Fruit fly (Drosophila melanogaster) whole organism, embryonic: ENCODE data around the gene Dmtn.

Source experiments
- Ada2b ChIP-seq: fragments of 200-800 bp; sonication (Bioruptor generic); IDR thresholded peaks from 2 replicates; pipeline ENCODE4 v1.3.6; 2022; ENCODE audit warnings: missing biosample characterization, missing genetic modification characterization
- Bdp1 ChIP-seq: fragments of 200-800 bp; sonication (Bioruptor generic); optimal IDR thresholded peaks from 3 replicates; lab custom pipeline; 2016; ENCODE audit warnings: missing biosample characterization, missing genetic modification characterization
- CG10366 ChIP-seq: fragments of 200-800 bp; sonication (Bioruptor generic); IDR thresholded peaks from 2 replicates; pipeline ENCODE4 v1.3.6; 2022; ENCODE audit warnings: missing biosample characterization, missing genetic modification characterization
- CG12769 ChIP-seq: fragments of 200-800 bp; sonication (Bioruptor generic); optimal IDR thresholded peaks from 2 replicates; lab custom pipeline; 2019; ENCODE audit warnings: missing biosample characterization, mild to moderate bottlenecking, missing genetic modification characterization, moderate library complexity
- CG12942 ChIP-seq: fragments of 200-800 bp; sonication (Bioruptor generic); optimal IDR thresholded peaks from 3 replicates; lab custom pipeline; 2016; ENCODE audit warnings: missing biosample characterization, missing genetic modification characterization
- CG15479 ChIP-seq: fragments of 200-800 bp; sonication (Bioruptor generic); optimal IDR thresholded peaks from 3 replicates; lab custom pipeline; 2019; ENCODE audit warnings: missing biosample characterization, mild to moderate bottlenecking, missing genetic modification characterization, moderate library complexity
- CG1603 ChIP-seq: fragments of 200-800 bp; sonication (Bioruptor generic); optimal IDR thresholded peaks from 2 replicates; lab custom pipeline; 2019; ENCODE audit warnings: missing biosample characterization, mild to moderate bottlenecking, missing genetic modification characterization, moderate library complexity
- CG1647 ChIP-seq: fragments of 200-800 bp; sonication (Bioruptor generic); optimal IDR thresholded peaks from 3 replicates; lab custom pipeline; 2016; ENCODE audit warnings: missing biosample characterization, missing genetic modification characterization
- CG1832 ChIP-seq: fragments of 200-800 bp; sonication (Bioruptor generic); optimal IDR thresholded peaks from 2 replicates; lab custom pipeline; 2017; ENCODE audit warnings: missing biosample characterization, mild to moderate bottlenecking, missing genetic modification characterization, inconsistent platforms
- CG30020 ChIP-seq: fragments of 200-800 bp; optimal IDR thresholded peaks from 2 replicates; lab custom pipeline; 2019; ENCODE audit warnings: missing biosample characterization, mild to moderate bottlenecking, missing genetic modification characterization, moderate library complexity
- CG31365 ChIP-seq: fragments of 200-800 bp; sonication (Bioruptor generic); optimal IDR thresholded peaks from 2 replicates; lab custom pipeline; 2018; ENCODE audit warnings: missing biosample characterization, mild to moderate bottlenecking, missing genetic modification characterization
- CG3163 ChIP-seq: fragments of 200-800 bp; sonication (Bioruptor generic); optimal IDR thresholded peaks from 3 replicates; lab custom pipeline; 2016; ENCODE audit warnings: missing biosample characterization, missing genetic modification characterization
- CG32767 ChIP-seq: fragments of 200-800 bp; sonication (Bioruptor generic); IDR thresholded peaks from 2 replicates; pipeline ENCODE4 v1.3.6; 2022; ENCODE audit warnings: missing biosample characterization, missing genetic modification characterization
- CG4854 ChIP-seq: fragments of 200-800 bp; sonication (Bioruptor generic); optimal IDR thresholded peaks from 2 replicates; lab custom pipeline; 2016; ENCODE audit warnings: missing biosample characterization, missing genetic modification characterization, inconsistent platforms
- CG5953 ChIP-seq: fragments of 200-800 bp; sonication (Bioruptor generic); IDR thresholded peaks from 2 replicates; pipeline ENCODE4 v1.3.6; 2022; ENCODE audit warnings: missing biosample characterization, missing genetic modification characterization
- CG6813 ChIP-seq: fragments of 200-800 bp; sonication (Bioruptor generic); optimal IDR thresholded peaks from 2 replicates; lab custom pipeline; 2017; ENCODE audit warnings: missing biosample characterization, missing genetic modification characterization, mild to moderate bottlenecking, moderate library complexity, missing genetic modification reagents
- CG7271 ChIP-seq: fragments of 200-800 bp; sonication (Bioruptor generic); optimal IDR thresholded peaks from 2 replicates; lab custom pipeline; 2018; ENCODE audit warnings: missing biosample characterization, mild to moderate bottlenecking, missing genetic modification characterization, moderate library complexity
- CG9437 ChIP-seq: fragments of 200-800 bp; sonication (Bioruptor generic); optimal IDR thresholded peaks from 2 replicates; lab custom pipeline; 2018; ENCODE audit warnings: missing biosample characterization, mild to moderate bottlenecking, missing genetic modification characterization
- CG9727 ChIP-seq: fragments of 200-800 bp; sonication (Bioruptor generic); optimal IDR thresholded peaks from 3 replicates; lab custom pipeline; 2017; ENCODE audit warnings: missing biosample characterization, mild to moderate bottlenecking, missing genetic modification characterization
- CHES-1-like ChIP-seq: fragments of 200-800 bp; sonication (Bioruptor generic); optimal IDR thresholded peaks from 2 replicates; lab custom pipeline; 2016; ENCODE audit warnings: missing biosample characterization, missing genetic modification characterization
- CoRest ChIP-seq: fragments of 200-800 bp; sonication (Bioruptor generic); optimal IDR thresholded peaks from 3 replicates; lab custom pipeline; 2018; ENCODE audit warnings: missing biosample characterization, mild to moderate bottlenecking, missing genetic modification characterization, moderate library complexity
- D19A ChIP-seq: fragments of 200-800 bp; optimal IDR thresholded peaks from 3 replicates; lab custom pipeline; 2019; ENCODE audit warnings: missing biosample characterization, mild to moderate bottlenecking, missing genetic modification characterization, moderate library complexity
- E2f2 ChIP-seq: fragments of 200-800 bp; sonication (Bioruptor generic); IDR thresholded peaks from 2 replicates; pipeline ENCODE4 v1.3.6; 2022; ENCODE audit warnings: missing biosample characterization, missing genetic modification characterization
- HmgD ChIP-seq: fragments of 200-800 bp; sonication (Bioruptor generic); optimal IDR thresholded peaks from 3 replicates; lab custom pipeline; 2016; ENCODE audit warnings: missing biosample characterization, missing genetic modification characterization
- Lhr ChIP-seq: fragments of 200-800 bp; sonication (Bioruptor generic); optimal IDR thresholded peaks from 3 replicates; lab custom pipeline; 2017; ENCODE audit warnings: mild to moderate bottlenecking, missing biosample characterization, missing genetic modification reagents, missing genetic modification characterization
- MBD-R2 ChIP-seq: fragments of 200-800 bp; sonication (Bioruptor generic); IDR thresholded peaks from 2 replicates; pipeline ENCODE4 v1.3.6; 2022; ENCODE audit warnings: missing biosample characterization, missing genetic modification characterization
- Meics ChIP-seq: fragments of 200-800 bp; sonication (Bioruptor generic); optimal IDR thresholded peaks from 2 replicates; lab custom pipeline; 2017; ENCODE audit warnings: missing biosample characterization, mild to moderate bottlenecking, missing genetic modification characterization
- Poxn ChIP-seq: fragments of 200-800 bp; sonication (Bioruptor generic); IDR thresholded peaks from 2 replicates; pipeline ENCODE4 v1.3.6; 2022; ENCODE audit warnings: missing biosample characterization, missing genetic modification characterization
- Sox100B ChIP-seq: fragments of 200-800 bp; sonication (Bioruptor generic); optimal IDR thresholded peaks from 3 replicates; lab custom pipeline; 2018; ENCODE audit warnings: missing biosample characterization, mild to moderate bottlenecking, missing genetic modification characterization
- ac ChIP-seq: fragments of 200-800 bp; sonication (Bioruptor generic); optimal IDR thresholded peaks from 3 replicates; lab custom pipeline; 2017; ENCODE audit warnings: missing biosample characterization, mild to moderate bottlenecking, missing genetic modification characterization
- aop ChIP-seq: fragments of 200-800 bp; sonication (Bioruptor generic); IDR thresholded peaks from 2 replicates; pipeline ENCODE4 v1.3.6; 2022; ENCODE audit warnings: missing biosample characterization, missing genetic modification characterization
- bowl ChIP-seq: fragments of 200-800 bp; sonication (Bioruptor generic); IDR thresholded peaks from 2 replicates; pipeline ENCODE4 v1.3.6; 2022; ENCODE audit warnings: missing biosample characterization, missing genetic modification characterization
- chm ChIP-seq: fragments of 200-800 bp; sonication (Bioruptor generic); IDR thresholded peaks from 2 replicates; pipeline ENCODE4 v1.3.6; 2022; ENCODE audit warnings: missing biosample characterization, missing genetic modification characterization
- ems ChIP-seq: fragments of 200-800 bp; sonication (Bioruptor generic); optimal IDR thresholded peaks from 3 replicates; lab custom pipeline; 2016; ENCODE audit warnings: missing biosample characterization, missing genetic modification characterization
- en ChIP-seq: fragments of 200-800 bp; sonication (Bioruptor generic); optimal IDR thresholded peaks from 2 replicates; lab custom pipeline; 2016; ENCODE audit warnings: missing biosample characterization, missing genetic modification characterization
- ftz-f1 ChIP-seq: fragments of 200-800 bp; sonication (Bioruptor generic); optimal IDR thresholded peaks from 2 replicates; lab custom pipeline; 2016; ENCODE audit warnings: missing biosample characterization, missing genetic modification characterization
- kay ChIP-seq: fragments of 200-800 bp; sonication (Bioruptor generic); optimal IDR thresholded peaks from 2 replicates; lab custom pipeline; 2016; ENCODE audit warnings: missing biosample characterization, missing genetic modification characterization
- lbe ChIP-seq: fragments of 200-800 bp; sonication (Bioruptor generic); optimal IDR thresholded peaks from 2 replicates; lab custom pipeline; 2016; ENCODE audit warnings: missing biosample characterization, mild to moderate bottlenecking, missing genetic modification characterization
- maf-S ChIP-seq: fragments of 200-800 bp; sonication (Bioruptor generic); optimal IDR thresholded peaks from 2 replicates; lab custom pipeline; 2016; ENCODE audit warnings: missing biosample characterization, missing genetic modification characterization
- nmo ChIP-seq: fragments of 200-800 bp; sonication (Bioruptor generic); optimal IDR thresholded peaks from 2 replicates; lab custom pipeline; 2018; ENCODE audit warnings: missing biosample characterization, mild to moderate bottlenecking, missing genetic modification characterization, moderate library complexity
- org-1 ChIP-seq: fragments of 200-800 bp; sonication (Bioruptor generic); optimal IDR thresholded peaks from 2 replicates; lab custom pipeline; 2017; ENCODE audit warnings: missing biosample characterization, missing genetic modification characterization
- pita ChIP-seq: fragments of 200-800 bp; sonication (Bioruptor generic); optimal IDR thresholded peaks from 2 replicates; lab custom pipeline; 2017; ENCODE audit warnings: missing biosample characterization, mild to moderate bottlenecking, missing genetic modification characterization
- repo ChIP-seq: fragments of 200-800 bp; sonication (Bioruptor generic); optimal IDR thresholded peaks from 2 replicates; lab custom pipeline; 2016; ENCODE audit warnings: missing biosample characterization, missing genetic modification characterization
- salm ChIP-seq: fragments of 200-800 bp; sonication (Bioruptor generic); optimal IDR thresholded peaks from 2 replicates; lab custom pipeline; 2018; ENCODE audit warnings: missing biosample characterization, mild to moderate bottlenecking, missing genetic modification characterization
- sc ChIP-seq, 3 experiments: fragments of >200 bp in 2 of 3; fragments of 200-800 bp in 1 of 3; sonication (Bioruptor generic) in 1 of 3; optimal IDR thresholded peaks; 2 replicates in 2 of 3; 3 replicates in 1 of 3; lab custom pipeline; 2017; ENCODE audit warnings: mild to moderate bottlenecking in 1 of 3, missing biosample characterization in 1 of 3, missing genetic modification characterization in 1 of 3, missing genetic modification reagents in 1 of 3
- sens ChIP-seq: fragments of 200-800 bp; sonication (Bioruptor generic); peaks from one replicate; lab custom pipeline; 2016; ENCODE audit warnings: missing biosample characterization, missing genetic modification characterization
- shn ChIP-seq: fragments of 200-800 bp; sonication (Bioruptor generic); optimal IDR thresholded peaks from 3 replicates; lab custom pipeline; 2016; ENCODE audit warnings: missing biosample characterization, missing genetic modification characterization
- sim ChIP-seq: fragments of 200-800 bp; sonication (Bioruptor generic); IDR thresholded peaks from 2 replicates; pipeline ENCODE4 v1.3.6; 2022; ENCODE audit warnings: missing biosample characterization, missing genetic modification characterization
- yki ChIP-seq: fragments of >200 bp; optimal IDR thresholded peaks from 3 replicates; lab custom pipeline; 2018

The Dmtn gene

dm6 chr3R:6410412-6411225 lies 4.9 kb upstream of the Dmtn start (continued):
- TF ChIP-seq HmgD (no peak), CG32767 (GFP tag; lab: Robert Waterston, UW) (no peak), CG1832 (GFP tag; lab: Kevin White, UChicago) (no peak), ftz-f1 (GFP tag; lab: Kevin White, UChicago) (peak; percentile 37), CG10366 (GFP tag; lab: Robert Waterston, UW) (peak; percentile 58; the same call in 1 of the 2 replicates), CG7271 (tag; lab: Kevin White, UChicago) (peak; percentile 42), nmo (GFP tag; lab: Kevin White, UChicago) (peak; percentile 95), Bdp1 (GFP tag; lab: Kevin White, UChicago) (peak; percentile 59), CoRest (tag; lab: Kevin White, UChicago) (peak; percentile 96), bowl (no peak), salm (tag; lab: Kevin White, UChicago) (peak; percentile 73), CG1647 (GFP tag; lab: Kevin White, UChicago) (peak; percentile 74), Sox100B (GFP tag; lab: Kevin White, UChicago) (peak; percentile 95), lbe (GFP tag; lab: Kevin White, UChicago) (peak; percentile 27), ac (GFP tag; lab: Kevin White, UChicago) (peak; percentile 3), CG12942 (peak; percentile 45), sens (GFP tag; lab: Kevin White, UChicago) (peak; percentile 98), CG31365 (tag; lab: Kevin White, UChicago) (peak; percentile 51), maf-S (peak; percentile 81), en (GFP tag; lab: Kevin White, UChicago) (peak; percentile 65), Ada2b (peak; percentile 45), sc (optimal IDR thresholded peaks at IDR 0.05; lab: Kevin White, UChicago) (no peak), sc (GFP tag; optimal IDR thresholded peaks at IDR 0.05; lab: Kevin White, UChicago) (peak; percentile 81), org-1 (GFP tag; lab: Kevin White, UChicago) (peak; percentile 90), ems (GFP tag; lab: Kevin White, UChicago) (peak; percentile 78), CG9727 (GFP tag; lab: Kevin White, UChicago) (peak; percentile 89), sim (GFP tag; lab: Robert Waterston, UW) (peak; percentile 42; the same call in 1 of the 2 replicates), CHES-1-like (peak; percentile 77), chm (GFP tag; lab: Robert Waterston, UW) (peak; percentile 55), shn (GFP tag; lab: Kevin White, UChicago) (peak; percentile 78), CG15479 (no peak), kay (GFP tag; lab: Kevin White, UChicago) (peak; percentile 78), CG5953 (GFP tag; lab: Robert Waterston, UW) (peak; percentile 30; the same call in 1 of the 2 replicates), repo (GFP tag; lab: Kevin White, UChicago) (peak; percentile 70), Poxn (GFP tag; lab: Robert Waterston, UW) (no peak), D19A (tag; lab: Kevin White, UChicago) (peak; percentile 88), Meics (GFP tag; lab: Kevin White, UChicago) (peak; percentile 93), Lhr (GFP tag; lab: Kevin White, UChicago) (peak; percentile 76), pita (no peak), yki (lab: Kevin White, UChicago) (peak; percentile 41), E2f2 (GFP tag; lab: Robert Waterston, UW) (peak; percentile 45), CG1603 (tag; lab: Kevin White, UChicago) (peak; percentile 80), CG3163 (GFP tag; lab: Kevin White, UChicago) (peak; percentile 54), CG30020 (tag; lab: Kevin White, UChicago) (peak; percentile 72), CG9437 (GFP tag; lab: Kevin White, UChicago) (peak; percentile 93), CG6813 (GFP tag; lab: Kevin White, UChicago) (peak; percentile 76), aop (GFP tag; lab: Robert Waterston, UW) (no peak), CG12769 (tag; lab: Kevin White, UChicago) (peak; percentile 73), MBD-R2 (GFP tag; lab: Robert Waterston, UW) (no peak), CG4854 (GFP tag; lab: Kevin White, UChicago) (peak; percentile 84)
